Worm (Caenorhabditis elegans): ENCODE measurements around the gene mrps-28.

mrps-28 gene

ce11 chrV:19643903-19644302 lies at the start of gene mrps-28, which contains the start of gene Y43F8C.7:
TSS of gene mrps-28 (plus strand) at chrV:19644239.
TSS of gene Y43F8C.7 (minus strand) at chrV:19644030.
- TF ChIP-seq efl-3 (GFP tag; optimal IDR thresholded peaks at IDR 0.05) (no peak), efl-1 (optimal IDR thresholded peaks at IDR 0.05) (peak; percentile 57 to 62), efl-1 (GFP tag; optimal IDR thresholded peaks at IDR 0.05 in 1 of 2) (peak; percentile 69 to 96), jun-1 (tag; optimal IDR thresholded peaks at IDR 0.05) (no peak), ztf-11 (tag; optimal IDR thresholded peaks at IDR 0.05) (no peak), hlh-4 (tag; optimal IDR thresholded peaks at IDR 0.05) (no peak), tlp-1 (tag; optimal IDR thresholded peaks at IDR 0.05) (no peak), mdl-1 (tag; optimal IDR thresholded peaks at IDR 0.05) (peak in 1 of 2 experiments; percentile 5), lir-3 (tag; optimal IDR thresholded peaks at IDR 0.05; ENCODE audit: poor library complexity) (no peak), ama-1 (optimal IDR thresholded peaks at IDR 0.05) (no peak), unc-86 (tag; optimal IDR thresholded peaks at IDR 0.05) (peak; percentile 37), sox-4 (tag; optimal IDR thresholded peaks at IDR 0.05) (no peak), lin-39 (tag; optimal IDR thresholded peaks at IDR 0.05) (no peak), C34B4.2 (tag; optimal IDR thresholded peaks at IDR 0.05) (no peak), aly-2 (tag; optimal IDR thresholded peaks at IDR 0.05) (peak; percentile 25), unc-98 (GFP tag; IDR thresholded peaks at IDR 0.05) (no peak), dsc-1 (tag; optimal IDR thresholded peaks at IDR 0.05) (peak; percentile 58), lin-15B (tag; optimal IDR thresholded peaks at IDR 0.05) (no peak), lsy-2 (tag; optimal IDR thresholded peaks at IDR 0.05) (peak; percentile 97 to 98), isw-1 (GFP tag; IDR thresholded peaks at IDR 0.05) (peak; percentile 51), nhr-85 (tag) (peak; percentile 29), unc-30 (tag; optimal IDR thresholded peaks at IDR 0.05) (no peak), unc-62 (GFP tag; optimal IDR thresholded peaks at IDR 0.05) (no peak), pax-3 (tag; optimal IDR thresholded peaks at IDR 0.05) (no peak), fkh-10 (GFP tag; optimal IDR thresholded peaks at IDR 0.05) (peak; percentile 25), nhr-47 (tag; optimal IDR thresholded peaks at IDR 0.05) (peak; percentile 66), nhr-19 (GFP tag; conservative IDR thresholded peaks at IDR 0.05) (peak; percentile 50), dpl-1 (GFP tag; optimal IDR thresholded peaks at IDR 0.05) (peak; percentile 25 to 63 (median 60)), snu-23 (GFP tag; optimal IDR thresholded peaks at IDR 0.05) (peak; percentile 74), fos-1 (tag; optimal IDR thresholded peaks at IDR 0.05) (no peak), fkh-8 (tag; optimal IDR thresholded peaks at IDR 0.05) (peak; percentile 10), mep-1 (tag; optimal IDR thresholded peaks at IDR 0.05) (peak; percentile 70), lin-13 (GFP tag; optimal IDR thresholded peaks at IDR 0.05) (no peak), rnt-1 (tag; optimal IDR thresholded peaks at IDR 0.05) (no peak), C16A3.4 (tag; optimal IDR thresholded peaks at IDR 0.05) (peak; percentile 36), swsn-7 (tag; optimal IDR thresholded peaks at IDR 0.05) (peak; percentile 51), nhr-84 (tag; optimal IDR thresholded peaks at IDR 0.05) (no peak), hpl-2 (GFP tag; optimal IDR thresholded peaks at IDR 0.05) (no peak), egl-13 (tag; optimal IDR thresholded peaks at IDR 0.05) (no peak), tbx-2 (tag; optimal IDR thresholded peaks at IDR 0.05) (peak; percentile 45), vab-15 (tag; optimal IDR thresholded peaks at IDR 0.05) (no peak), lin-14 (GFP tag; optimal IDR thresholded peaks at IDR 0.05) (no peak), blmp-1 (tag; optimal IDR thresholded peaks at IDR 0.05) (peak; percentile 33), mab-9 (GFP tag; IDR thresholded peaks at IDR 0.05) (no peak), egl-27 (tag; optimal IDR thresholded peaks at IDR 0.05) (no peak), mef-2 (tag; optimal IDR thresholded peaks at IDR 0.05) (no peak), lin-35 (GFP tag; optimal IDR thresholded peaks at IDR 0.05) (peak; percentile 65 to 70), snpc-4 (tag; optimal IDR thresholded peaks at IDR 0.05) (peak; percentile 54), irx-1 (tag; optimal IDR thresholded peaks at IDR 0.05) (peak; percentile 3), C04F5.9 (tag; optimal IDR thresholded peaks at IDR 0.05) (no peak), ztf-4 (tag; optimal IDR thresholded peaks at IDR 0.05) (no peak), ceh-82 (tag; optimal IDR thresholded peaks at IDR 0.05) (peak; percentile 17 to 71 (median 24)), elt-3 (tag; optimal IDR thresholded peaks at IDR 0.05) (no peak), ceh-90 (tag; optimal IDR thresholded peaks at IDR 0.05) (no peak), sptf-1 (tag; optimal IDR thresholded peaks at IDR 0.05) (no peak)
